Worm (Caenorhabditis elegans) whole organism, L1 larva: ENCODE results near the gene Y51H7C.3.

Source experiments
- C16A3.4 ChIP-seq: fragments of 150-350 bp; optimal IDR thresholded peaks from 2 replicates; lab custom pipeline; 2014; ENCODE audit warnings: missing biosample characterization, missing genetic modification characterization
- C34B4.2 ChIP-seq: sonication (generic microtip); optimal IDR thresholded peaks from 2 replicates; lab custom pipeline; 2017; ENCODE audit warnings: mild to moderate bottlenecking, missing genetic modification characterization, missing compliant biosample characterization
- alr-1 ChIP-seq: fragments of 200-800 bp; sonication (Bioruptor generic); optimal IDR thresholded peaks from 2 replicates; lab custom pipeline; 2018; ENCODE audit warnings: borderline replicate concordance, mild to moderate bottlenecking, missing genetic modification characterization, missing compliant biosample characterization
- ceh-63 ChIP-seq: fragments of 200-800 bp; sonication (Bioruptor generic); optimal IDR thresholded peaks from 2 replicates; lab custom pipeline; 2018; ENCODE audit warnings: mild to moderate bottlenecking, missing genetic modification characterization, missing compliant biosample characterization
- ceh-82 ChIP-seq, 3 experiments: fragments of 150-350 bp in 1 of 3; sonication (generic microtip) in 2 of 3; optimal IDR thresholded peaks; 2 replicates each; lab custom pipeline; 2014 to 2017; ENCODE audit warnings: missing biosample characterization in 3 of 3, missing genetic modification characterization in 3 of 3
- dsc-1 ChIP-seq: sonication (generic microtip); optimal IDR thresholded peaks from 2 replicates; lab custom pipeline; 2016; ENCODE audit warnings: mild to moderate bottlenecking, missing genetic modification characterization, missing compliant biosample characterization
- efl-1 ChIP-seq, 4 experiments: fragments of 150-350 bp; optimal IDR thresholded peaks in 3 of 4; peaks in 1 of 4; 1 replicate in 1 of 4; 2 replicates in 3 of 4; lab custom pipeline; 2014; ENCODE audit warnings: missing biosample characterization in 2 of 4, missing genetic modification characterization in 2 of 4, missing genetic modification reagents in 2 of 4
- efl-3 ChIP-seq: fragments of 200-800 bp; sonication (Bioruptor generic); optimal IDR thresholded peaks from 2 replicates; lab custom pipeline; 2018; ENCODE audit warnings: mild to moderate bottlenecking, missing genetic modification characterization, missing compliant biosample characterization
- egl-13 ChIP-seq: sonication (generic microtip); optimal IDR thresholded peaks from 2 replicates; lab custom pipeline; 2016; ENCODE audit warnings: missing genotype, missing genetic modification reagents, missing genetic modification characterization, missing compliant biosample characterization
- elt-3 ChIP-seq, 6 experiments: fragments of 150-350 bp in 1 of 6; sonication (generic microtip); optimal IDR thresholded peaks; 2 replicates each; lab custom pipeline; 2017 to 2018; ENCODE audit warnings: missing biosample characterization in 6 of 6, missing genetic modification characterization in 6 of 6, inconsistent platforms in 1 of 6
- fkh-10 ChIP-seq: sonication (generic microtip); optimal IDR thresholded peaks from 2 replicates; lab custom pipeline; 2017; ENCODE audit warnings: missing biosample characterization, missing genetic modification reagents, missing genetic modification characterization
- fkh-8 ChIP-seq: sonication (generic microtip); optimal IDR thresholded peaks from 2 replicates; lab custom pipeline; 2016; ENCODE audit warnings: mild to moderate bottlenecking, missing genetic modification characterization, missing compliant biosample characterization
- fos-1 ChIP-seq: fragments of 150-350 bp; optimal IDR thresholded peaks from 2 replicates; lab custom pipeline; 2014; ENCODE audit warnings: missing biosample characterization, missing genetic modification characterization
- grh-1 ChIP-seq: fragments of 200-800 bp; sonication (Bioruptor generic); IDR thresholded peaks from 2 replicates; pipeline ENCODE4 v1.3.6; 2022; ENCODE audit warnings: missing genetic modification reagents, missing genetic modification characterization, missing compliant biosample characterization
- hlh-17 ChIP-seq: fragments of 200-800 bp; sonication (Bioruptor generic); optimal IDR thresholded peaks from 2 replicates; lab custom pipeline; 2018; ENCODE audit warnings: missing genetic modification characterization, mild to moderate bottlenecking, missing compliant biosample characterization, moderate library complexity, borderline replicate concordance
- hlh-4 ChIP-seq: sonication (generic microtip); optimal IDR thresholded peaks from 2 replicates; lab custom pipeline; 2016; ENCODE audit warnings: mild to moderate bottlenecking, missing genetic modification characterization, missing compliant biosample characterization
- lin-13 ChIP-seq: fragments of 150-350 bp; optimal IDR thresholded peaks from 2 replicates; lab custom pipeline; 2014; ENCODE audit warnings: missing biosample characterization, missing genetic modification reagents, missing genetic modification characterization
- lin-14 ChIP-seq: fragments of 200-800 bp; sonication (Bioruptor generic); optimal IDR thresholded peaks from 2 replicates; lab custom pipeline; 2018; ENCODE audit warnings: mild to moderate bottlenecking, missing genetic modification characterization, moderate library complexity, missing compliant biosample characterization
- lin-35 ChIP-seq, 2 experiments: fragments of 150-350 bp; optimal IDR thresholded peaks; 2 replicates each; lab custom pipeline; 2014; ENCODE audit warnings: missing biosample characterization in 2 of 2, missing genetic modification characterization in 2 of 2, missing genetic modification reagents in 2 of 2
- lin-39 ChIP-seq: fragments of 150-350 bp; optimal IDR thresholded peaks from 2 replicates; lab custom pipeline; 2014; ENCODE audit warnings: missing biosample characterization, missing genetic modification reagents, missing genetic modification characterization
- lsy-2 ChIP-seq, 2 experiments: fragments of 150-350 bp; optimal IDR thresholded peaks; 2 replicates each; lab custom pipeline; 2014; ENCODE audit warnings: missing biosample characterization in 2 of 2, missing genetic modification characterization in 2 of 2
- mab-9 ChIP-seq: fragments of 200-800 bp; sonication (Bioruptor generic); IDR thresholded peaks from 2 replicates; pipeline ENCODE4 v1.3.6; 2022; ENCODE audit warnings: missing genetic modification reagents, missing genetic modification characterization, missing compliant biosample characterization
- mef-2 ChIP-seq: fragments of 150-350 bp; optimal IDR thresholded peaks from 2 replicates; lab custom pipeline; 2014; ENCODE audit warnings: missing biosample characterization, missing genetic modification characterization
- nhr-20 ChIP-seq: sonication (generic microtip); optimal IDR thresholded peaks from 2 replicates; lab custom pipeline; 2016; ENCODE audit warnings: mild to moderate bottlenecking, missing genetic modification characterization, missing compliant biosample characterization
- nhr-28 ChIP-seq: fragments of 150-350 bp; optimal IDR thresholded peaks from 2 replicates; lab custom pipeline; 2014; ENCODE audit warnings: missing biosample characterization, missing genetic modification characterization
- nhr-71 ChIP-seq: sonication (generic microtip); optimal IDR thresholded peaks from 2 replicates; lab custom pipeline; 2016; ENCODE audit warnings: mild to moderate bottlenecking, missing genetic modification characterization, moderate library complexity, missing compliant biosample characterization
- nhr-77 ChIP-seq: fragments of 150-350 bp; optimal IDR thresholded peaks from 2 replicates; lab custom pipeline; 2014; ENCODE audit warnings: missing biosample characterization, missing genetic modification characterization
- nhr-84 ChIP-seq: sonication (generic microtip); optimal IDR thresholded peaks from 2 replicates; lab custom pipeline; 2017; ENCODE audit warnings: missing biosample characterization, missing genetic modification characterization
- pag-3 ChIP-seq: sonication (generic microtip); optimal IDR thresholded peaks from 2 replicates; lab custom pipeline; 2017; ENCODE audit warnings: missing genetic modification characterization, mild to moderate bottlenecking, missing compliant biosample characterization, antibody characterized with exemption, borderline replicate concordance; ENCODE audit not compliant: insufficient read depth
- skn-1 ChIP-seq: fragments of 150-350 bp; optimal IDR thresholded peaks from 2 replicates; lab custom pipeline; 2014; ENCODE audit warnings: missing biosample characterization, missing genetic modification characterization
- snu-23 ChIP-seq: sonication (generic microtip); optimal IDR thresholded peaks from 2 replicates; lab custom pipeline; 2016; ENCODE audit warnings: missing genetic modification characterization, missing compliant biosample characterization
- sox-4 ChIP-seq: sonication (generic microtip); optimal IDR thresholded peaks from 2 replicates; lab custom pipeline; 2016; ENCODE audit warnings: missing genetic modification characterization, missing compliant biosample characterization
- swsn-7 ChIP-seq: sonication (generic microtip); optimal IDR thresholded peaks from 2 replicates; lab custom pipeline; 2016; ENCODE audit warnings: missing genetic modification characterization, missing compliant biosample characterization
- tbx-2 ChIP-seq: sonication (generic microtip); optimal IDR thresholded peaks from 2 replicates; lab custom pipeline; 2016; ENCODE audit warnings: missing genetic modification characterization, missing compliant biosample characterization
- tlp-1 ChIP-seq: fragments of 150-350 bp; optimal IDR thresholded peaks from 2 replicates; lab custom pipeline; 2014; ENCODE audit warnings: missing biosample characterization, missing genetic modification characterization
- unc-130 ChIP-seq: fragments of 150-350 bp; optimal IDR thresholded peaks from 2 replicates; lab custom pipeline; 2017; ENCODE audit warnings: missing biosample characterization, missing genetic modification characterization, inconsistent platforms
- unc-62 ChIP-seq: fragments of 150-350 bp; optimal IDR thresholded peaks from 2 replicates; lab custom pipeline; 2014; ENCODE audit warnings: missing biosample characterization, missing genetic modification reagents, missing genetic modification characterization
- unc-86 ChIP-seq: sonication (generic microtip); optimal IDR thresholded peaks from 2 replicates; lab custom pipeline; 2016; ENCODE audit warnings: missing genetic modification characterization, missing compliant biosample characterization
- unc-98 ChIP-seq: fragments of 200-800 bp; sonication (Bioruptor generic); IDR thresholded peaks from 2 replicates; pipeline ENCODE4 v1.3.6; 2022; ENCODE audit warnings: missing genetic modification characterization, missing compliant biosample characterization
- vab-15 ChIP-seq: sonication (generic microtip); optimal IDR thresholded peaks from 2 replicates; lab custom pipeline; 2017; ENCODE audit warnings: missing genotype, mild to moderate bottlenecking, missing genetic modification characterization, missing compliant biosample characterization

Y51H7C.3 gene

DNA sequence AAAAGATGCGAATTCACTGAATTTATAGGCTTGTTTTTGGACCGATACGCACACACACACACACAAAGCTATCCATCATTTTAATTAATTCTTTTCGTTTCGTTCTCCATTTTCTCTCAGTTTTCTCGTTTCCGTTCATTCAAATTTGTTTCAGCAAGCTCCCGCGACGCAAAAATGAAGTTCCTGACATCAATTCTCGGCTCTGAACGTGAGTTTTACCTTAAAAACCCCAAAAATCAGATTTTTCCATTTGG lies at the start of gene Y51H7C.3:
Y51H7C.3 (plus strand) TSS at position 155 of the 254 bp plus-strand sequence.
- no peak for TF ChIP-seq fkh-10 (GFP tag; lab: Kevin White, UChicago)
- no peak for TF ChIP-seq swsn-7 (tag; lab: Kevin White, UChicago)
- TF ChIP-seq pag-3 (tag; lab: Kevin White, UChicago) = no peak
- no peak for TF ChIP-seq lin-13
- no peak for TF ChIP-seq C34B4.2 (tag; lab: Kevin White, UChicago)
- no peak for TF ChIP-seq grh-1
- no peak for TF ChIP-seq vab-15 (tag; lab: Kevin White, UChicago)
- no peak for TF ChIP-seq fkh-8 (tag; lab: Kevin White, UChicago)
- no peak for TF ChIP-seq efl-3 (GFP tag; lab: Kevin White, UChicago)
- no peak for TF ChIP-seq nhr-84
- TF ChIP-seq fos-1 (tag; lab: Kevin White, UChicago) = no peak
- no peak for TF ChIP-seq unc-98
- no peak for TF ChIP-seq nhr-77 (tag; lab: Kevin White, UChicago)

DNA sequence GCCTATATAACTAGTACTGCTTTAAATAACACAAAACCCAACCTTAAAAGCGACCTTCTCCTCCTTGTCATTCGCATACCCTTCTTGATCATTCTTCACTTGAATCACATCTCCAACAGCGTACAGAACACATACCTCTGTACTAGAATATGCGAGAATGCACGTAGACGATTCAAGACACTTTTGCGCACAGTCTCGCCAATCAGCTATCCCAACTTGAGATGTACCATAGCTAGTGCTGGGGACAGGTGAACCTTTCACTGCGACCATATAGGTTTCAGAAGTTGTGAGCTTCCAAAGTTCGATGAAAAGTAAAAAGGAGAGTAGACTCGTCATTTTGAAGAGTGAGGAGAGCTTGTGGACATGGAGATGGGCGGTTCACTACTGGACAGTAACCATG lies 40.6 kb upstream of the Y51H7C.3 start, which contains the start of gene F54D12.8:
F54D12.8 (minus strand) TSS at position 336 of the 400 bp plus-strand sequence.
- TF ChIP-seq ceh-82 (tag; optimal IDR thresholded peaks at IDR 0.05; lab: Kevin White, UChicago) = no peak
- no peak for TF ChIP-seq lin-14
- TF ChIP-seq nhr-20 (tag; lab: Kevin White, UChicago) = no peak
- TF ChIP-seq nhr-28 (tag; lab: Kevin White, UChicago) = no peak
- TF ChIP-seq alr-1 (tag; lab: Kevin White, UChicago) = no peak
- no peak for TF ChIP-seq lsy-2 (tag; optimal IDR thresholded peaks at IDR 0.05; lab: Kevin White, UChicago)
- no peak for TF ChIP-seq ceh-63
- no peak for TF ChIP-seq C16A3.4
- no peak for TF ChIP-seq fos-1 (tag; lab: Kevin White, UChicago)
- no peak for TF ChIP-seq lin-35 (GFP tag; optimal IDR thresholded peaks at IDR 0.05; lab: Kevin White, UChicago)
- no peak for TF ChIP-seq hlh-4
- no peak for TF ChIP-seq hlh-17
- no peak for TF ChIP-seq skn-1 (tag; lab: Kevin White, UChicago)

DNA sequence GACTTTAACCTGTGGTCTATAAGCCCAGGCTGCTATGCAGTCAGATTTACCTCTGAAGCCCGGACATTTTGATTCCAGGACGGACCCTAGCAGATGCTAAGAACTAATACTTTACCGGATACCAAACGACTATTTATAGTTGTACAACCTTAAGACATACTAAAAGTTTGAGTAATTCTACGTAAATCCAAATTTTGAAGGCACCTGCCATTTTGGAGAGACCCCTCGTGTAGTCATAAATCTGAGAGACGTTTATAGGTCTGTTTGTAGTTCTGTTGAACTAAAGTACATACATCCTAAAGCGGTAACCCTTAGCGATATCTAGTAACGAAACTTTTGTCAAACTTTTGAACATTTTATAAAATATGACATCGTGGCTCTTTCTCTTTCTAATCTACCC lies 39.9 kb upstream of the Y51H7C.3 start, which contains the start of gene F54D12.2:
F54D12.2 (plus strand) TSS at position 301 of the 400 bp plus-strand sequence.
- no peak for TF ChIP-seq dsc-1
- TF ChIP-seq mef-2 (tag; lab: Kevin White, UChicago) = no peak
- no peak for TF ChIP-seq tlp-1 (tag; lab: Kevin White, UChicago)
- no peak for TF ChIP-seq tbx-2 (tag; lab: Kevin White, UChicago)
- TF ChIP-seq elt-3 (tag; optimal IDR thresholded peaks at IDR 0.05; lab: Kevin White, UChicago) = no peak
- TF ChIP-seq fkh-8 (tag; lab: Kevin White, UChicago) = no peak
- TF ChIP-seq nhr-71 (tag; lab: Kevin White, UChicago) = no peak

DNA sequence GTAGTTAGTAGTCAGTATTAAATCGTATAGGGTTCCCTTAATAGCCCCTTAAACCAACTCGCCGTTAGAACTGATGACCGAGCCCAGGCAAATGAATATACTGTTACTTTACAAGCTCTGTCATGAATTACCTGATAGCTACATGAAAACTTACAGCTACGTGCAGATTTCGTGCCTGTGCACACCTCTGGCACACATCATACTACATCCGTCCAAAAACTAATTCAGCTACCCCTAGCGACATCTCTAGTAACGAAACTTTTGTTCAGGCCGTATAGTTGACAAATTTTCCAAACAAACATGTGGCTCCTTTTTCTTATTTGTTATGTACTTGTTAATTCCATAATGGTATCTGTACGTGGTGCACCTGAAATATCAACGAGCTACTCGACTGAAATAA lies 38.2 kb upstream of the Y51H7C.3 start, which contains the start of gene F54D12.1:
F54D12.1 (plus strand) TSS at position 301 of the 400 bp plus-strand sequence.
- TF ChIP-seq unc-86 (tag; lab: Kevin White, UChicago) (no peak), lin-39 (tag; lab: Kevin White, UChicago) (no peak), unc-62 (GFP tag; lab: Kevin White, UChicago) (no peak), snu-23 (GFP tag; lab: Kevin White, UChicago) (no peak), mab-9 (GFP tag; lab: Robert Waterston, UW) (no peak), sox-4 (tag; lab: Kevin White, UChicago) (no peak), efl-1 (optimal IDR thresholded peaks at IDR 0.05; lab: Kevin White, UChicago) (no peak), efl-1 (GFP tag; optimal IDR thresholded peaks at IDR 0.05 in 1 of 2; lab: Kevin White, UChicago) (no peak), egl-13 (tag; lab: Kevin White, UChicago) (no peak), unc-130 (no peak)
